Worm (Caenorhabditis elegans) whole organism, L3 larva: ENCODE measurements around the gene F14D7.12.

Experiments
- nhr-237 ChIP-seq: fragments of 150-350 bp; optimal IDR thresholded peaks from 2 replicates; lab custom pipeline; 2014; ENCODE audit warnings: missing biosample characterization, missing genetic modification characterization
- ztf-11 ChIP-seq: fragments of 150-350 bp; optimal IDR thresholded peaks from 2 replicates; lab custom pipeline; 2014; ENCODE audit warnings: missing biosample characterization, missing genetic modification characterization

DNA sequence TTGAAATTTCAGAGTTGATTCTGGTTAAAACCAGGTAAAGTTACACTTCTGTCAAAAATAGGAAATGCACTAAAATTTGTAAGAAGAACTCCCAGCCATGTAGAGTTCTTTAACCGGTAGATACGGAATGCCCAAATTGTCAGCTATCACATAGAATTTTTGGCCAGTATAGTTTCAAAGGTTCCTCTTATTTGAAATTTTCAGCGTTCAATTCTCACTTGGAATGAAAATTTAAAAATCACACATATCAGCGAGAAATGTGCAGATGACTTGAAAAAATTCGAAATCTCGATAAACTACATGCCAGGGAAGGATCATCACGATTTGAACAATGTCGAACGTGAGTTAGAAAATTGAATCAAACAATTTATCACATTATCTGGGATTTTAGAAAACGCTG lies 3.3 kb upstream of the F14D7.12 start, which contains the start of gene F14D7.3:
- TF ChIP-seq ztf-11 (tag; lab: Kevin White, UChicago) = no peak
- no peak for TF ChIP-seq nhr-237
